Fruit fly (Drosophila melanogaster): ENCODE measurements around the gene Anp.

DNA sequence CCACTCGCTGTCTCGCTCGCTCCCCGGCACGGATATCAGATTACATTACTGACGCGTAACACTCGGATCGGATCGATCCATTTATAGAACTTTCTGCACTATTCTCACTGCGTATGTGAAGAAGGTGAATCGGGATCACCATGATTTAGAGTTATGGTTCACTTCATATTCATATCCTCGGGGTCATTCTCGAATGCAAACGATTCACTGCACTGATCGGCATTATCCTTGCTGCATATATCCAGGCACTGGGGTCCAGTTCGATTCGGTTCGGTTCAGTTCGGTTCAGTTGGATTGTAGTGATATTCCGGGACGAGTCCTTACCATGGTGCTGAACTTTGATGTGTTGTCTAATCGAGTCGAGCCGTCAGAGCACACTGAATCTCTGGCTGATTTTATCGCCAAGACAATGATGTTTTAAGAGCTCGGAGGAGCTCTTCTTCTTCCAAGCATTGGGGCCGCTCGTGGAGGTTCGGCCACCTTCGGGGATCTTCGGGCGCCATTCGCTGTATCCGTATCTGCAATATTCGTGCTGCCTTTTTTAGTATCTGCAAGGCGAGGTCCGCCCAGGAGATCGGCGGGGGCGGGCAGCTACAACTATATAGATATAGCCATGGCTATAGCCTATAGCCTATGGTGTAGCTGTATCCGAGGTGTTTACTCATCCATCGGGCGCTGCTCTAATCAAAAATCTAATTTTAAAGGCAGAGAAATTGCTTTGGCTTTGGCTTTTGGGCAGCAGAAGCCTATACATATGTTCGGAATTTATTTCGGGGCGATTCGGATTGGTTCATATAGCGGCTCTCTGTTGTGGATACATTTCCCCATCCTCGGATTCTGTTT lies 35.4 kb upstream of the Anp start, which contains the start of gene Mlc2:
- no peak for TF ChIP-seq CG8478 (optimal IDR thresholded peaks at IDR 0.05)
- TF ChIP-seq CTCF (optimal IDR thresholded peaks at IDR 0.05): no peak
